Fruit fly (Drosophila melanogaster): Measurements from ENCODE around the gene CG5342.

CG5342 gene

DNA sequence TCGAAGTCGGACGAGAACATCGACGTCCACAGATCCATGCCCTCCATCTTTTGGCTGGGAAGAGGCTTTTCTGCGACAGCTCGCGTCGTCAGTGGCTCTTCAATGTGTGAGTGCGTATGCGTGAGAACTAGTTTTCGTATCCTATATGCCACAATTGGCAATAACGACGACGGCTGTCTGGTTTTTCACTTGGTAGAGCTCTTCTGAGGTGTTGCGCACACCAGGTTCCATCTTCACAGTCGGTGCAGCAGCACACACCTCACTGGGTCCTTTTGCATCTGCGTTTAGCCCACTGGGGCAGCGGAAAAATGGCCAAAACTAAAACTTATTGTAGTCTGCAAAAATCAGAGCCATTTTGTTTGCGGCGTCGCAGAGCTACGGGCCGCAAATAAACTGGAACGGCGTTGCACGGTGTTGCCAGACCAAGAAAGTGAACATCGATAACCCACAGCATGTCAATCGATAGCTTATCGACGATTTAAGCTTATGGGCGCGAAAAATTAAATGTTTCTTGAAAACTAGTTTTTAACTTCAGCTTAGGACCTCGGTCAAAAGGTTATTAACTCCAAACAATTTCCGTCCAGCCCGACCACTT lies 11.2 kb downstream of the CG5342 start, which contains the start of gene CG6791 (continued):
- TF ChIP-seq sr (GFP tag; IDR thresholded peaks at IDR 0.05) (no peak), CG7357 (GFP tag; IDR thresholded peaks at IDR 0.05) (no peak), CG6683 (GFP tag; optimal IDR thresholded peaks at IDR 0.05) (peak; percentile 18), CG2199 (GFP tag; IDR thresholded peaks at IDR 0.05) (no peak), Sox100B (GFP tag; optimal IDR thresholded peaks at IDR 0.05) (no peak), Asciz (GFP tag; optimal IDR thresholded peaks at IDR 0.05) (no peak), gem (tag; optimal IDR thresholded peaks at IDR 0.05) (no peak), gro (GFP tag; optimal IDR thresholded peaks at IDR 0.05) (no peak), trh (GFP tag; optimal IDR thresholded peaks at IDR 0.05) (no peak), gsb-n (tag; optimal IDR thresholded peaks at IDR 0.05) (no peak), CG11723 (GFP tag; optimal IDR thresholded peaks at IDR 0.05) (no peak), Xbp1 (GFP tag; optimal IDR thresholded peaks at IDR 0.05) (no peak), Spps (tag; optimal IDR thresholded peaks at IDR 0.05) (no peak), caup (GFP tag; optimal IDR thresholded peaks at IDR 0.05; ENCODE audit: severe bottlenecking) (no peak), ranshi (GFP tag; IDR thresholded peaks at IDR 0.05) (no peak), gcm (GFP tag; optimal IDR thresholded peaks at IDR 0.05) (no peak), CG3065 (GFP tag; optimal IDR thresholded peaks at IDR 0.05) (no peak), MESR4 (GFP tag; optimal IDR thresholded peaks at IDR 0.05) (peak; percentile 82), Bdp1 (GFP tag; optimal IDR thresholded peaks at IDR 0.05) (no peak), odd (GFP tag; optimal IDR thresholded peaks at IDR 0.05) (no peak), CG4404 (GFP tag; IDR thresholded peaks at IDR 0.05) (no peak), bsh (GFP tag; optimal IDR thresholded peaks at IDR 0.05) (no peak), ash1 (GFP tag; optimal IDR thresholded peaks at IDR 0.05) (no peak), CG18599 (GFP tag; optimal IDR thresholded peaks at IDR 0.05) (no peak), en (GFP tag; optimal IDR thresholded peaks at IDR 0.05) (no peak), CG9437 (GFP tag; optimal IDR thresholded peaks at IDR 0.05) (no peak), CG13287 (GFP tag; IDR thresholded peaks at IDR 0.05; ENCODE audit: partially characterized antibody) (peak; percentile 96), Fer3 (tag; optimal IDR thresholded peaks at IDR 0.05) (no peak), dmrt11E (tag; optimal IDR thresholded peaks at IDR 0.05) (no peak), mld (GFP tag; IDR thresholded peaks at IDR 0.05; ENCODE audit: partially characterized antibody) (peak; percentile 71; the same call in 2 of the 3 replicates), Hsf (GFP tag; optimal IDR thresholded peaks at IDR 0.05) (no peak), rib (GFP tag; IDR thresholded peaks at IDR 0.05) (no peak), Atf3 (GFP tag; optimal IDR thresholded peaks at IDR 0.05) (no peak), CG12659 (GFP tag; optimal IDR thresholded peaks at IDR 0.05) (peak; percentile 43), tll (GFP tag; optimal IDR thresholded peaks at IDR 0.05) (no peak), vvl (GFP tag; IDR thresholded peaks at IDR 0.05) (peak; percentile 30; the same call in 1 of the 2 replicates), CrebB (tag; optimal IDR thresholded peaks at IDR 0.05) (no peak), chn (GFP tag; optimal IDR thresholded peaks at IDR 0.05) (no peak), CG7786 (GFP tag; optimal IDR thresholded peaks at IDR 0.05) (no peak), bcd (GFP tag; optimal IDR thresholded peaks at IDR 0.05) (peak; percentile 11), Stat92E (GFP tag; optimal IDR thresholded peaks at IDR 0.05) (peak in 1 of 3 experiments; percentile 13), sug (tag; optimal IDR thresholded peaks at IDR 0.05) (no peak), Abd-B (GFP tag; optimal IDR thresholded peaks at IDR 0.05) (no peak), vfl (GFP tag; optimal IDR thresholded peaks at IDR 0.05) (no peak), CG42726 (GFP tag; IDR thresholded peaks at IDR 0.05; ENCODE audit: partially characterized antibody) (peak; percentile 89), tx (GFP tag; optimal IDR thresholded peaks at IDR 0.05) (no peak), pfk (GFP tag; optimal IDR thresholded peaks at IDR 0.05) (no peak), CG2116 (GFP tag; optimal IDR thresholded peaks at IDR 0.05) (peak; percentile 65), CG6654 (GFP tag; optimal IDR thresholded peaks at IDR 0.05) (no peak)

Data from whole organism, embryonic.